Worm (Caenorhabditis elegans): ENCODE results near the gene srj-38.

Gene srj-38

ce11 chrV:884324-884723 is at the start of gene srj-38:
Gene srj-38, minus strand, starts transcription at chrV:884424.
- no peak for TF ChIP-seq zag-1 (tag; optimal IDR thresholded peaks at IDR 0.05)
- TF ChIP-seq mdl-1 (tag; optimal IDR thresholded peaks at IDR 0.05): no peak
- TF ChIP-seq hlh-4 (tag; optimal IDR thresholded peaks at IDR 0.05): no peak
- no peak for TF ChIP-seq C04F5.9 (tag; optimal IDR thresholded peaks at IDR 0.05)
- TF ChIP-seq mef-2 (tag; optimal IDR thresholded peaks at IDR 0.05): no peak
- no peak for TF ChIP-seq nhr-12 (tag; optimal IDR thresholded peaks at IDR 0.05)
- TF ChIP-seq aly-2 (tag; optimal IDR thresholded peaks at IDR 0.05): no peak
- no peak for TF ChIP-seq ceh-8 (GFP tag; optimal IDR thresholded peaks at IDR 0.05)
- no peak for TF ChIP-seq nhr-20 (tag; optimal IDR thresholded peaks at IDR 0.05)
- TF ChIP-seq unc-62 (GFP tag; optimal IDR thresholded peaks at IDR 0.05): no peak
- no peak for TF ChIP-seq ceh-82 (tag; optimal IDR thresholded peaks at IDR 0.05)
- TF ChIP-seq ces-1 (GFP tag; optimal IDR thresholded peaks at IDR 0.05): no peak
- no peak for TF ChIP-seq jun-1 (tag; optimal IDR thresholded peaks at IDR 0.05)
- no peak for TF ChIP-seq elt-3 (tag; optimal IDR thresholded peaks at IDR 0.05)
- TF ChIP-seq sptf-1 (tag; optimal IDR thresholded peaks at IDR 0.05): no peak

ce11 chrV:917488-917887 is 33.3 kb upstream of the srj-38 start, which contains the start of gene H24K24.2:
Gene H24K24.2, plus strand, starts transcription at chrV:917788.
- TF ChIP-seq lin-14 (GFP tag; optimal IDR thresholded peaks at IDR 0.05) (no peak), pag-3 (tag; optimal IDR thresholded peaks at IDR 0.05; ENCODE audit: borderline replicate concordance, insufficient read depth) (no peak)

DNA sequence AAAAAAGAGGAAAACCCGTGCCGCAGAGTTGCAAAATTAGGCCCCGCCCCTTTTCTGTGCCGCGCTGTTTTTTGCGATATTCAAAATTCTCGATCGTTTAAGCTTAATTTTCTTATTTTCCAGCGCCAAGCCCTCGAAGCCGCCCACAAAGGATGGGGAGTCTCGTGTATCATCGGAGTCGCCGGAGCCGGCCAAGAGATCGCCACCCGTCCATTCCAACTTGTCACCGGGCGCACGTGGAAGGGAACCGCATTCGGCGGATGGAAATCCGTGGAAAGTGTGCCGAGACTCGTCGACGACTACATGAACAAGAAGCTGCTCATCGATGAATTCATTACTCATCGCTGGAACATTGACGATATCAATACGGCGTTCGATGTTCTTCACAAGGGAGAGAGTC is 31.5 kb upstream of the srj-38 start:
- TF ChIP-seq rnt-1 (tag; optimal IDR thresholded peaks at IDR 0.05): no peak
- TF ChIP-seq ama-1 (optimal IDR thresholded peaks at IDR 0.05): no peak
- TF ChIP-seq ceh-8 (GFP tag; optimal IDR thresholded peaks at IDR 0.05): no peak
- no peak for TF ChIP-seq tlp-1 (tag; optimal IDR thresholded peaks at IDR 0.05)
- no peak for TF ChIP-seq ceh-82 (tag; optimal IDR thresholded peaks at IDR 0.05)
- TF ChIP-seq Y116A8C.19 (tag; optimal IDR thresholded peaks at IDR 0.05; ENCODE audit: borderline replicate concordance): no peak
- no peak for TF ChIP-seq tbx-2 (tag; optimal IDR thresholded peaks at IDR 0.05)

ce11 chrV:911474-911873 is 27.2 kb upstream of the srj-38 start, which contains the start of gene adh-5:
Gene adh-5, plus strand, starts transcription at chrV:911774.
- TF ChIP-seq unc-86 (tag; optimal IDR thresholded peaks at IDR 0.05) (no peak), fos-1 (tag; optimal IDR thresholded peaks at IDR 0.05) (no peak), ceh-90 (tag; optimal IDR thresholded peaks at IDR 0.05) (no peak), efl-1 (optimal IDR thresholded peaks at IDR 0.05) (no peak), efl-1 (GFP tag; optimal IDR thresholded peaks at IDR 0.05 in 1 of 2) (peak in 1 of 2 experiments; percentile 11)

ce11 chrV:910588-910987 is 26.4 kb upstream of the srj-38 start:
- TF ChIP-seq C16A3.4 (tag; optimal IDR thresholded peaks at IDR 0.05): peak; percentile 1
- TF ChIP-seq efl-1 (optimal IDR thresholded peaks at IDR 0.05): peak in 1 of 2 experiments; percentile 2
- peak in 1 of 2 experiments; percentile 89 for TF ChIP-seq efl-1 (GFP tag; optimal IDR thresholded peaks at IDR 0.05 in 1 of 2)
- TF ChIP-seq ets-5 (GFP tag; IDR thresholded peaks at IDR 0.05): no peak
- peak; percentile 52 for TF ChIP-seq nhr-20 (tag; optimal IDR thresholded peaks at IDR 0.05)
- TF ChIP-seq ama-1 (optimal IDR thresholded peaks at IDR 0.05): no peak
- TF ChIP-seq blmp-1 (tag; optimal IDR thresholded peaks at IDR 0.05): peak; percentile 3
- no peak for TF ChIP-seq unc-30 (tag; optimal IDR thresholded peaks at IDR 0.05)
- TF ChIP-seq irx-1 (tag; optimal IDR thresholded peaks at IDR 0.05): no peak
- TF ChIP-seq nhr-90 (tag; optimal IDR thresholded peaks at IDR 0.05; ENCODE audit: poor library complexity): peak; percentile 32
- TF ChIP-seq ces-1 (GFP tag; optimal IDR thresholded peaks at IDR 0.05): no peak
- TF ChIP-seq nhr-71 (tag; optimal IDR thresholded peaks at IDR 0.05): peak; percentile 27
- peak; percentile 59 for TF ChIP-seq nhr-85 (tag)
- TF ChIP-seq elt-2 (tag; optimal IDR thresholded peaks at IDR 0.05): peak; percentile 76
- TF ChIP-seq nhr-28 (tag; optimal IDR thresholded peaks at IDR 0.05): no peak
- TF ChIP-seq elt-3 (tag; optimal IDR thresholded peaks at IDR 0.05): peak in 5 of 6 experiments; percentile 34 to 84 (median 58)
- TF ChIP-seq dpl-1 (GFP tag; optimal IDR thresholded peaks at IDR 0.05): peak in 1 of 3 experiments; percentile 29
- peak; percentile 27 for TF ChIP-seq snu-23 (GFP tag; optimal IDR thresholded peaks at IDR 0.05)
- peak; percentile 39 to 69 for TF ChIP-seq lin-35 (GFP tag; optimal IDR thresholded peaks at IDR 0.05)
- TF ChIP-seq pqm-1 (tag; optimal IDR thresholded peaks at IDR 0.05): peak; percentile 53
- TF ChIP-seq rnt-1 (tag; optimal IDR thresholded peaks at IDR 0.05): no peak

All from whole organism, L1 larva.